Worm (Caenorhabditis elegans) whole organism, young adult: Measurements from ENCODE around the gene F28C6.10.

Experiments
- B0261.1 ChIP-seq: sonication (generic microtip); optimal IDR thresholded peaks from 2 replicates; lab custom pipeline; 2016; ENCODE audit warnings: mild to moderate bottlenecking, missing genetic modification characterization, moderate library complexity, missing compliant biosample characterization
- C17E4.6 ChIP-seq: fragments of 200-800 bp; sonication (Bioruptor generic); IDR thresholded peaks from 2 replicates; pipeline ENCODE4 v1.3.6; 2022; ENCODE audit warnings: missing genetic modification reagents, missing genetic modification characterization, missing compliant biosample characterization
- D2030.7 ChIP-seq: fragments of 200-800 bp; sonication (Bioruptor generic); IDR thresholded peaks from 2 replicates; pipeline ENCODE4 v1.3.6; 2022; ENCODE audit warnings: missing genetic modification reagents, missing genetic modification characterization, missing compliant biosample characterization
- F33H1.4 ChIP-seq: fragments of 200-800 bp; sonication (Bioruptor generic); IDR thresholded peaks from 2 replicates; pipeline ENCODE4 v1.3.6; 2022; ENCODE audit warnings: missing genetic modification reagents, missing genetic modification characterization, missing compliant biosample characterization
- F39B2.1 ChIP-seq: fragments of 200-800 bp; sonication (Bioruptor generic); IDR thresholded peaks from 2 replicates; pipeline ENCODE4 v1.3.6; 2022; ENCODE audit warnings: missing genetic modification reagents, missing genetic modification characterization, missing compliant biosample characterization
- F49E8.2 ChIP-seq: sonication (generic microtip); optimal IDR thresholded peaks from 3 replicates; lab custom pipeline; 2017; ENCODE audit warnings: missing genetic modification characterization, mild to moderate bottlenecking, missing compliant biosample characterization, antibody characterized with exemption, moderate library complexity; ENCODE audit not compliant: insufficient read depth
- F52B5.7 ChIP-seq: sonication (generic microtip); optimal IDR thresholded peaks from 2 replicates; lab custom pipeline; 2016; ENCODE audit warnings: mild to moderate bottlenecking, missing genetic modification characterization, missing compliant biosample characterization
- F55B11.4 ChIP-seq: sonication (generic microtip); optimal IDR thresholded peaks from 2 replicates; lab custom pipeline; 2016; ENCODE audit warnings: missing compliant biosample characterization, missing genetic modification characterization, borderline replicate concordance; ENCODE audit not compliant: insufficient read depth
- F57C9.4 ChIP-seq: sonication (generic microtip); optimal IDR thresholded peaks from 2 replicates; lab custom pipeline; 2017; ENCODE audit warnings: mild to moderate bottlenecking, missing genetic modification characterization, missing compliant biosample characterization
- K11D2.4 ChIP-seq: fragments of 200-800 bp; sonication (Bioruptor generic); IDR thresholded peaks from 2 replicates; pipeline ENCODE4 v1.3.6; 2022; ENCODE audit warnings: missing genetic modification reagents, missing genetic modification characterization, missing compliant biosample characterization
- K12H6.12 ChIP-seq: fragments of 200-800 bp; sonication (Bioruptor generic); optimal IDR thresholded peaks from 2 replicates; lab custom pipeline; 2018; ENCODE audit warnings: mild to moderate bottlenecking, missing genetic modification characterization, missing compliant biosample characterization
- T26A5.8 ChIP-seq: sonication (generic microtip); optimal IDR thresholded peaks from 2 replicates; lab custom pipeline; 2016; ENCODE audit warnings: missing genetic modification characterization, missing compliant biosample characterization
- Y53G8AR.9 ChIP-seq: fragments of 200-800 bp; sonication (Bioruptor generic); conservative IDR thresholded peaks from 2 replicates; pipeline ENCODE4 v1.3.6; 2022; ENCODE audit warnings: missing genetic modification reagents, missing genetic modification characterization, missing compliant biosample characterization
- athp-1 ChIP-seq: sonication (generic microtip); optimal IDR thresholded peaks from 2 replicates; lab custom pipeline; 2017; ENCODE audit warnings: mild to moderate bottlenecking, missing genetic modification characterization, missing compliant biosample characterization
- attf-5 ChIP-seq: fragments of 200-800 bp; sonication (Bioruptor generic); optimal IDR thresholded peaks from 2 replicates; lab custom pipeline; 2018; ENCODE audit warnings: mild to moderate bottlenecking, missing genetic modification characterization, missing compliant biosample characterization
- bed-2 ChIP-seq: fragments of 200-800 bp; sonication (Bioruptor generic); IDR thresholded peaks from 2 replicates; pipeline ENCODE4 v1.3.6; 2022; ENCODE audit warnings: missing genetic modification reagents, missing genetic modification characterization, missing compliant biosample characterization
- ccch-3 ChIP-seq: fragments of 200-800 bp; sonication (Bioruptor generic); optimal IDR thresholded peaks from 2 replicates; lab custom pipeline; 2018; ENCODE audit warnings: mild to moderate bottlenecking, missing genetic modification characterization, missing compliant biosample characterization
- ceh-27 ChIP-seq: fragments of 200-800 bp; sonication (Bioruptor generic); optimal IDR thresholded peaks from 2 replicates; lab custom pipeline; 2018; ENCODE audit warnings: mild to moderate bottlenecking, missing genetic modification characterization, moderate library complexity, missing compliant biosample characterization
- ceh-79 ChIP-seq: sonication (generic microtip); optimal IDR thresholded peaks from 2 replicates; lab custom pipeline; 2017; ENCODE audit warnings: mild to moderate bottlenecking, missing genetic modification characterization, missing compliant biosample characterization
- die-1 ChIP-seq: sonication (generic microtip); optimal IDR thresholded peaks from 2 replicates; lab custom pipeline; 2016; ENCODE audit warnings: missing genotype, mild to moderate bottlenecking, missing genetic modification characterization, missing compliant biosample characterization
- dox-1 ChIP-seq: fragments of 200-800 bp; sonication (Bioruptor generic); IDR thresholded peaks from 2 replicates; pipeline ENCODE4 v1.3.6; 2022; ENCODE audit warnings: missing genetic modification reagents, missing genetic modification characterization, missing compliant biosample characterization
- dpl-1 ChIP-seq: fragments of 150-350 bp; optimal IDR thresholded peaks from 2 replicates; lab custom pipeline; 2014; ENCODE audit warnings: missing biosample characterization, missing genetic modification reagents, missing genetic modification characterization
- efl-1 ChIP-seq: fragments of 150-350 bp; optimal IDR thresholded peaks from 2 replicates; lab custom pipeline; 2014; ENCODE audit warnings: missing biosample characterization, missing genetic modification reagents, missing genetic modification characterization
- ekl-4 ChIP-seq: fragments of 200-800 bp; sonication (Bioruptor generic); IDR thresholded peaks from 2 replicates; pipeline ENCODE4 v1.3.6; 2022; ENCODE audit warnings: missing genetic modification reagents, missing genetic modification characterization, missing compliant biosample characterization
- gei-17 ChIP-seq: fragments of 200-800 bp; sonication (Bioruptor generic); optimal IDR thresholded peaks from 2 replicates; lab custom pipeline; 2018; ENCODE audit warnings: mild to moderate bottlenecking, missing genetic modification characterization, missing compliant biosample characterization
- hlh-12 ChIP-seq: sonication (generic microtip); optimal IDR thresholded peaks from 2 replicates; lab custom pipeline; 2016; ENCODE audit warnings: missing genetic modification characterization, missing compliant biosample characterization
- hlh-26 ChIP-seq: fragments of 200-800 bp; sonication (Bioruptor generic); conservative IDR thresholded peaks from 2 replicates; pipeline ENCODE4 v1.3.6; 2022; ENCODE audit warnings: missing genetic modification reagents, missing genetic modification characterization, missing compliant biosample characterization
- hmg-20 ChIP-seq: fragments of 200-800 bp; sonication (Bioruptor generic); IDR thresholded peaks from 2 replicates; pipeline ENCODE4 v1.3.6; 2022; ENCODE audit warnings: missing genetic modification reagents, missing genetic modification characterization, missing compliant biosample characterization
- hrde-1 ChIP-seq: sonication (generic microtip); optimal IDR thresholded peaks from 2 replicates; lab custom pipeline; 2016; ENCODE audit warnings: missing genetic modification characterization, mild to moderate bottlenecking, missing compliant biosample characterization, moderate library complexity, missing genotype, missing genetic modification reagents, borderline replicate concordance
- hsf-1 ChIP-seq: fragments of 200-800 bp; sonication (Bioruptor generic); IDR thresholded peaks from 2 replicates; pipeline ENCODE4 v1.3.6; 2022; ENCODE audit warnings: missing genetic modification reagents, missing genetic modification characterization, missing compliant biosample characterization
- lag-1 ChIP-seq: fragments of 200-800 bp; sonication (Bioruptor generic); IDR thresholded peaks from 2 replicates; pipeline ENCODE4 v1.3.6; 2022; ENCODE audit warnings: missing genetic modification reagents, missing genetic modification characterization, missing compliant biosample characterization
- let-526 ChIP-seq: fragments of 200-800 bp; sonication (Bioruptor generic); IDR thresholded peaks from 2 replicates; pipeline ENCODE4 v1.3.6; 2022; ENCODE audit warnings: missing genetic modification reagents, missing genetic modification characterization, missing compliant biosample characterization
- lin-26 ChIP-seq: fragments of 200-800 bp; sonication (Bioruptor generic); IDR thresholded peaks from 2 replicates; pipeline ENCODE4 v1.3.6; 2022; ENCODE audit warnings: missing genetic modification reagents, missing genetic modification characterization, missing compliant biosample characterization
- lin-40 ChIP-seq: sonication (generic microtip); optimal IDR thresholded peaks from 2 replicates; lab custom pipeline; 2016; ENCODE audit warnings: missing genetic modification characterization, mild to moderate bottlenecking, missing compliant biosample characterization, missing genotype, missing genetic modification reagents
- lin-54 ChIP-seq: fragments of 200-800 bp; sonication (Bioruptor generic); optimal IDR thresholded peaks from 2 replicates; lab custom pipeline; 2018; ENCODE audit warnings: mild to moderate bottlenecking, missing genetic modification characterization, missing compliant biosample characterization
- lir-1 ChIP-seq: fragments of 200-800 bp; sonication (Bioruptor generic); conservative IDR thresholded peaks from 2 replicates; pipeline ENCODE4 v1.3.6; 2022; ENCODE audit warnings: missing genetic modification reagents, missing genetic modification characterization, missing compliant biosample characterization
- lsl-1 ChIP-seq: fragments of 200-800 bp; sonication (Bioruptor generic); optimal IDR thresholded peaks from 2 replicates; lab custom pipeline; 2018; ENCODE audit warnings: mild to moderate bottlenecking, missing genetic modification characterization, moderate library complexity, missing compliant biosample characterization
- mes-4 ChIP-seq: sonication (generic microtip); optimal IDR thresholded peaks from 2 replicates; lab custom pipeline; 2016; ENCODE audit warnings: missing genotype, missing genetic modification characterization, missing compliant biosample characterization
- mxl-1 ChIP-seq: sonication (generic microtip); optimal IDR thresholded peaks from 2 replicates; lab custom pipeline; 2016; ENCODE audit warnings: missing genetic modification characterization, missing compliant biosample characterization
- nfya-2 ChIP-seq: fragments of 200-800 bp; sonication (Bioruptor generic); IDR thresholded peaks from 2 replicates; pipeline ENCODE4 v1.3.6; 2022; ENCODE audit warnings: missing genetic modification reagents, missing genetic modification characterization, missing compliant biosample characterization
- nhr-120 ChIP-seq: fragments of 200-800 bp; sonication (Bioruptor generic); IDR thresholded peaks from 2 replicates; pipeline ENCODE4 v1.3.6; 2022; ENCODE audit warnings: missing genetic modification characterization, missing compliant biosample characterization
- rec-8 ChIP-seq, 2 experiments: sonication (generic microtip); optimal IDR thresholded peaks; 2 replicates each; lab custom pipeline; 2016; ENCODE audit warnings: mild to moderate bottlenecking in 2 of 2, missing genetic modification characterization in 2 of 2, missing genetic modification reagents in 2 of 2, missing genotype in 2 of 2, missing biosample characterization in 1 of 2, missing compliant biosample characterization in 1 of 2, moderate library complexity in 1 of 2
- snpc-1.3 ChIP-seq: sonication (generic microtip); optimal IDR thresholded peaks from 2 replicates; lab custom pipeline; 2017; ENCODE audit warnings: missing genetic modification characterization, mild to moderate bottlenecking, missing compliant biosample characterization, antibody characterized with exemption, moderate library complexity, missing genotype, missing genetic modification reagents; ENCODE audit not compliant: insufficient read depth
- tlf-1 ChIP-seq: fragments of 200-800 bp; sonication (Bioruptor generic); optimal IDR thresholded peaks from 2 replicates; lab custom pipeline; 2018; ENCODE audit warnings: mild to moderate bottlenecking, missing genetic modification characterization, missing compliant biosample characterization
- xnd-1 ChIP-seq: sonication (generic microtip); optimal IDR thresholded peaks from 2 replicates; lab custom pipeline; 2016; ENCODE audit warnings: missing genotype, missing genetic modification reagents, missing genetic modification characterization, missing compliant biosample characterization
- ztf-22 ChIP-seq: fragments of 200-800 bp; sonication (Bioruptor generic); optimal IDR thresholded peaks from 2 replicates; lab custom pipeline; 2018; ENCODE audit warnings: mild to moderate bottlenecking, missing genetic modification characterization, moderate library complexity, missing compliant biosample characterization
- ztf-26 ChIP-seq: sonication (generic microtip); optimal IDR thresholded peaks from 2 replicates; lab custom pipeline; 2017; ENCODE audit warnings: missing genetic modification characterization, missing compliant biosample characterization

The F28C6.10 gene

DNA sequence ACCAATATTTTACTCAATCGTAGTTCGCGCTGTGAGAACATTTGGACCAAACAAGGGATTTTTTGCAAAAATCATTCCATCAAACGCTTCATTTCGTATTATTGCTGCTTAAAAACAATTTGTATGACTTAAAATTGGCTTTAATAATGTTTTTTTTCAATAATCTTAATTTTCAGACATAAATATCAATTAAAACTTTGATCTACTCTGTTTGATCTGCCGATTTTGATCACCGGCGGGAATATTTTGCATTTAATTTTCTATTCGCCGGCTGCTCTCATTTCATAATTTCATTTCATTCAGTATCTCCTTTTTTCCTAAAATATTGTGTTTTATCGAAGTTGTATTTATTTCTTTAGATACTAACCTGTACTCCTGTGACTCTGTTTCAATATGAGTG, 32.6 kb upstream of the F28C6.10 start, which contains the start of gene puf-5 (continued):
- TF ChIP-seq nhr-120 (GFP tag; lab: Robert Waterston, UW) (no peak), K11D2.4 (GFP tag; lab: Robert Waterston, UW) (no peak), rec-8 (tag; optimal IDR thresholded peaks at IDR 0.05; lab: Kevin White, UChicago) (no peak), ztf-26 (tag; lab: Kevin White, UChicago) (no peak), lsl-1 (GFP tag; lab: Kevin White, UChicago) (peak; percentile 88), F39B2.1 (no peak), hrde-1 (tag; lab: Kevin White, UChicago) (no peak), F33H1.4 (peak; percentile 67), C17E4.6 (GFP tag; lab: Robert Waterston, UW) (no peak), mes-4 (tag; lab: Kevin White, UChicago) (no peak), Y53G8AR.9 (GFP tag; lab: Robert Waterston, UW) (no peak), dox-1 (GFP tag; lab: Robert Waterston, UW) (0 out of 2 replicates have a peak, but pooled peaks have one; percentile 11), snpc-1.3 (tag; lab: Kevin White, UChicago) (peak; percentile 17), D2030.7 (GFP tag; lab: Robert Waterston, UW) (peak; percentile 79), F52B5.7 (tag; lab: Kevin White, UChicago) (no peak), gei-17 (GFP tag; lab: Kevin White, UChicago) (no peak), let-526 (GFP tag; lab: Robert Waterston, UW) (no peak), tlf-1 (GFP tag; lab: Kevin White, UChicago) (peak; percentile 25), ceh-79 (no peak), xnd-1 (tag; lab: Kevin White, UChicago) (peak; percentile 85), dpl-1 (GFP tag; lab: Kevin White, UChicago) (peak; percentile 63), T26A5.8 (tag; lab: Kevin White, UChicago) (no peak), lir-1 (GFP tag; lab: Robert Waterston, UW) (no peak), die-1 (tag; lab: Kevin White, UChicago) (no peak), ekl-4 (GFP tag; lab: Robert Waterston, UW) (0 out of 2 replicates have a peak, but pooled peaks have one; percentile 41), hsf-1 (GFP tag; lab: Robert Waterston, UW) (peak; percentile 65; the same call in 1 of the 2 replicates), F57C9.4 (tag; lab: Kevin White, UChicago) (no peak), ceh-27 (no peak), mxl-1 (no peak), F49E8.2 (peak; percentile 73), hlh-12 (tag; lab: Kevin White, UChicago) (no peak), lin-54 (GFP tag; lab: Kevin White, UChicago) (peak; percentile 44), ztf-22 (GFP tag; lab: Kevin White, UChicago) (no peak), lin-26 (GFP tag; lab: Robert Waterston, UW) (no peak)
- TF ChIP-seq, all 124 proteins: peak for 23

- peak; percentile 50 for TF ChIP-seq lsl-1 (GFP tag; lab: Kevin White, UChicago)
- no peak for TF ChIP-seq hmg-20 (GFP tag; lab: Robert Waterston, UW)
- no peak for TF ChIP-seq B0261.1
- no peak for TF ChIP-seq nfya-2
- no peak for TF ChIP-seq lag-1 (GFP tag; lab: Robert Waterston, UW)
- no peak for TF ChIP-seq nhr-120 (GFP tag; lab: Robert Waterston, UW)
- no peak for TF ChIP-seq lir-1 (GFP tag; lab: Robert Waterston, UW)
- TF ChIP-seq xnd-1 (tag; lab: Kevin White, UChicago): peak; percentile 33
- TF ChIP-seq attf-5: no peak
- no peak for TF ChIP-seq hlh-26
- TF ChIP-seq efl-1: peak; percentile 19
- TF ChIP-seq ccch-3: no peak
- TF ChIP-seq K12H6.12 (tag; lab: Kevin White, UChicago): no peak
- TF ChIP-seq die-1 (tag; lab: Kevin White, UChicago): peak; percentile 49
- TF ChIP-seq gei-17 (GFP tag; lab: Kevin White, UChicago): no peak
- TF ChIP-seq athp-1 (tag; lab: Kevin White, UChicago): peak; percentile 24
- TF ChIP-seq lin-40 (tag; lab: Kevin White, UChicago): no peak
- no peak for TF ChIP-seq snpc-1.3 (tag; lab: Kevin White, UChicago)
- no peak for TF ChIP-seq bed-2 (GFP tag; lab: Robert Waterston, UW)
- TF ChIP-seq F55B11.4 (tag; lab: Kevin White, UChicago): no peak
These were observed 30.2 kb upstream of the F28C6.10 start, which contains the start of gene F54C9.9 for ce11 chrII:8577509-8578099. TSS of gene F54C9.9 (plus strand) at chrII:8578049.
